Worm (Caenorhabditis elegans): ENCODE measurements around the gene F22B5.10.

DNA sequence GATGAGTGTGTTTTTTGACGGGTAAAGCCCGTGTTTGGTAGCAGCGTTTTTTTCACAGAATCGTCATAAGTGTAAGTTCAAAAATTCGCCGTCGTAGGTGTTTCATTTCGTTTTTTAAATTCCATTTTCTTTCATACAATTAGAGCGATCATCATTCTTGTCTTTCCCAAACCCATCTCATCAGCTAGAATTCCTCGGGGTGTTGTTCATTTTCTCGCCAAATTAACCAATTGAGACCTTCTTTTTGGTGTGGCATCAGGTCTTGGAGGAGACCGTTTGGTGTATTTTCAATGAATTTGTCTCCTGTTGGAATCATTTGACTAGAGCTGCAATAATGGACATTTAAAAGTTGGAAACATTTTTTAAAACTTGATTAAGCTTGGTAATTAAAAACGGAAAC is 5.9 kb downstream of the F22B5.10 start:
- TF ChIP-seq ama-1 (optimal IDR thresholded peaks at IDR 0.05): no peak
- TF ChIP-seq B0310.2 (tag; optimal IDR thresholded peaks at IDR 0.05): no peak
- TF ChIP-seq ets-7 (tag; optimal IDR thresholded peaks at IDR 0.05): no peak
- no peak for TF ChIP-seq aly-1 (tag; optimal IDR thresholded peaks at IDR 0.05)
- TF ChIP-seq ceh-13 (GFP tag; optimal IDR thresholded peaks at IDR 0.05): no peak
- no peak for TF ChIP-seq tbx-37 (GFP tag; conservative IDR thresholded peaks at IDR 0.05)
- TF ChIP-seq scrt-1 (GFP tag; IDR thresholded peaks at IDR 0.05): no peak
- TF ChIP-seq sea-1 (GFP tag; conservative IDR thresholded peaks at IDR 0.05): no peak
- no peak for TF ChIP-seq ceh-36 (tag; optimal IDR thresholded peaks at IDR 0.05)
- no peak for TF ChIP-seq pes-1 (GFP tag; IDR thresholded peaks at IDR 0.05)
- TF ChIP-seq tbx-11 (GFP tag; IDR thresholded peaks at IDR 0.05): no peak

Data from whole organism, early embryonic.